Fruit fly (Drosophila melanogaster) whole organism, embryonic: ENCODE results near the gene CG3104.

Source experiments
- ATbp ChIP-seq: fragments of 200-800 bp; sonication (Bioruptor generic); optimal IDR thresholded peaks from 2 replicates; lab custom pipeline; 2017; ENCODE audit warnings: missing biosample characterization, mild to moderate bottlenecking, missing genetic modification characterization, missing genetic modification reagents
- C15 ChIP-seq: fragments of 200-800 bp; sonication (Bioruptor generic); IDR thresholded peaks from 3 replicates; pipeline ENCODE4 v1.3.6; 2022; ENCODE audit warnings: missing biosample characterization, missing genetic modification characterization
- CG11723 ChIP-seq: fragments of 200-800 bp; sonication (Bioruptor generic); optimal IDR thresholded peaks from 2 replicates; lab custom pipeline; 2017; ENCODE audit warnings: missing biosample characterization, mild to moderate bottlenecking, missing genetic modification characterization
- CG12155 ChIP-seq: fragments of 200-800 bp; sonication (Bioruptor generic); optimal IDR thresholded peaks from 3 replicates; lab custom pipeline; 2016; ENCODE audit warnings: missing biosample characterization, missing genetic modification characterization
- CG1233 ChIP-seq: fragments of 200-800 bp; sonication (Bioruptor generic); optimal IDR thresholded peaks from 4 replicates; lab custom pipeline; 2018; ENCODE audit warnings: missing biosample characterization, mild to moderate bottlenecking, missing genetic modification characterization
- CG12769 ChIP-seq: fragments of 200-800 bp; sonication (Bioruptor generic); optimal IDR thresholded peaks from 2 replicates; lab custom pipeline; 2019; ENCODE audit warnings: missing biosample characterization, mild to moderate bottlenecking, missing genetic modification characterization, moderate library complexity
- CG13123 ChIP-seq: fragments of 200-800 bp; sonication (Bioruptor generic); optimal IDR thresholded peaks from 2 replicates; lab custom pipeline; 2016; ENCODE audit warnings: missing biosample characterization, missing genetic modification characterization
- CG13287 ChIP-seq: fragments of 200-800 bp; sonication (Bioruptor generic); IDR thresholded peaks from 2 replicates; pipeline ENCODE4 v1.3.6; 2022; ENCODE audit warnings: missing biosample characterization, missing genetic modification characterization; ENCODE audit not compliant: partially characterized antibody
- CG13296 ChIP-seq: fragments of 200-800 bp; sonication (Bioruptor generic); optimal IDR thresholded peaks from 3 replicates; lab custom pipeline; 2018; ENCODE audit warnings: missing biosample characterization, mild to moderate bottlenecking, missing genetic modification characterization
- CG13775 ChIP-seq: fragments of 200-800 bp; sonication (Bioruptor generic); optimal IDR thresholded peaks from 3 replicates; lab custom pipeline; 2017; ENCODE audit warnings: missing biosample characterization, mild to moderate bottlenecking, missing genetic modification characterization
- CG13894 ChIP-seq: fragments of 200-800 bp; sonication (Bioruptor generic); optimal IDR thresholded peaks from 3 replicates; lab custom pipeline; 2018; ENCODE audit warnings: missing biosample characterization, mild to moderate bottlenecking, missing genetic modification characterization, moderate library complexity
- CG1529 ChIP-seq: fragments of 200-800 bp; sonication (Bioruptor generic); optimal IDR thresholded peaks from 3 replicates; lab custom pipeline; 2018; ENCODE audit warnings: missing biosample characterization, missing genetic modification characterization
- CG15601 ChIP-seq: fragments of 200-800 bp; sonication (Bioruptor generic); optimal IDR thresholded peaks from 3 replicates; lab custom pipeline; 2019; ENCODE audit warnings: missing biosample characterization, mild to moderate bottlenecking, missing genetic modification characterization, moderate library complexity
- CG17385 ChIP-seq: fragments of 200-800 bp; sonication (Bioruptor generic); optimal IDR thresholded peaks from 3 replicates; lab custom pipeline; 2018; ENCODE audit warnings: missing biosample characterization, mild to moderate bottlenecking, missing genetic modification characterization
- CG17568 ChIP-seq: fragments of 200-800 bp; sonication (Bioruptor generic); optimal IDR thresholded peaks from 2 replicates; lab custom pipeline; 2018; ENCODE audit warnings: missing biosample characterization, mild to moderate bottlenecking, missing genetic modification characterization, moderate library complexity
- CG18619 ChIP-seq: fragments of 200-800 bp; sonication (Bioruptor generic); optimal IDR thresholded peaks from 3 replicates; lab custom pipeline; 2017; ENCODE audit warnings: missing biosample characterization, mild to moderate bottlenecking, missing genetic modification characterization
- CG2202 ChIP-seq: fragments of 200-800 bp; sonication (Bioruptor generic); optimal IDR thresholded peaks from 2 replicates; lab custom pipeline; 2018; ENCODE audit warnings: missing biosample characterization, mild to moderate bottlenecking, missing genetic modification characterization
- CG30431 ChIP-seq: fragments of 200-800 bp; sonication (Bioruptor generic); optimal IDR thresholded peaks from 2 replicates; lab custom pipeline; 2017; ENCODE audit warnings: missing biosample characterization, missing genetic modification characterization
- CG33557 ChIP-seq: fragments of 200-800 bp; sonication (Bioruptor generic); optimal IDR thresholded peaks from 2 replicates; lab custom pipeline; 2019; ENCODE audit warnings: missing biosample characterization, mild to moderate bottlenecking, missing genetic modification characterization, moderate library complexity
- CG4707 ChIP-seq: fragments of 200-800 bp; sonication (Bioruptor generic); optimal IDR thresholded peaks from 2 replicates; lab custom pipeline; 2018; ENCODE audit warnings: missing biosample characterization, mild to moderate bottlenecking, missing genetic modification characterization, moderate library complexity
- CG5953 ChIP-seq: fragments of 200-800 bp; sonication (Bioruptor generic); IDR thresholded peaks from 2 replicates; pipeline ENCODE4 v1.3.6; 2022; ENCODE audit warnings: missing biosample characterization, missing genetic modification characterization
- CG7745 ChIP-seq: fragments of 200-800 bp; sonication (Bioruptor generic); optimal IDR thresholded peaks from 2 replicates; lab custom pipeline; 2018; ENCODE audit warnings: missing biosample characterization, mild to moderate bottlenecking, missing genetic modification characterization, moderate library complexity
- CG8290 ChIP-seq, 3 experiments: fragments of 200-800 bp; sonication (Bioruptor generic); optimal IDR thresholded peaks; 2 replicates each; lab custom pipeline; 2016 to 2019; ENCODE audit warnings: missing biosample characterization in 3 of 3, missing genetic modification characterization in 3 of 3, mild to moderate bottlenecking in 2 of 3, moderate library complexity in 1 of 3
- CG9609 ChIP-seq: fragments of 200-800 bp; sonication (Bioruptor generic); optimal IDR thresholded peaks from 3 replicates; lab custom pipeline; 2016; ENCODE audit warnings: missing biosample characterization, missing genetic modification characterization
- Fer1 ChIP-seq: fragments of 200-800 bp; sonication (Bioruptor generic); optimal IDR thresholded peaks from 2 replicates; lab custom pipeline; 2017; ENCODE audit warnings: missing biosample characterization, mild to moderate bottlenecking, missing genetic modification characterization
- Fer2 ChIP-seq: fragments of 200-800 bp; sonication (Bioruptor generic); optimal IDR thresholded peaks from 2 replicates; lab custom pipeline; 2018; ENCODE audit warnings: missing biosample characterization, mild to moderate bottlenecking, missing genetic modification characterization, moderate library complexity
- HmgZ ChIP-seq: fragments of 200-800 bp; sonication (Bioruptor generic); optimal IDR thresholded peaks from 2 replicates; lab custom pipeline; 2018; ENCODE audit warnings: missing biosample characterization, mild to moderate bottlenecking, missing genetic modification characterization
- Hmr ChIP-seq: fragments of 200-800 bp; sonication (Bioruptor generic); optimal IDR thresholded peaks from 3 replicates; lab custom pipeline; 2017; ENCODE audit warnings: mild to moderate bottlenecking, missing biosample characterization, missing genetic modification reagents, missing genetic modification characterization
- Hr3 ChIP-seq: fragments of 200-800 bp; sonication (Bioruptor generic); optimal IDR thresholded peaks from 3 replicates; lab custom pipeline; 2016; ENCODE audit warnings: missing biosample characterization, missing genetic modification characterization
- Lhr ChIP-seq: fragments of 200-800 bp; sonication (Bioruptor generic); optimal IDR thresholded peaks from 3 replicates; lab custom pipeline; 2017; ENCODE audit warnings: mild to moderate bottlenecking, missing biosample characterization, missing genetic modification reagents, missing genetic modification characterization
- al ChIP-seq: fragments of 200-800 bp; sonication (Bioruptor generic); IDR thresholded peaks from 2 replicates; pipeline ENCODE4 v1.3.6; 2022; ENCODE audit warnings: missing biosample characterization, missing genetic modification characterization
- amos ChIP-seq: fragments of 200-800 bp; sonication (Bioruptor generic); IDR thresholded peaks from 2 replicates; pipeline ENCODE4 v1.3.6; 2022; ENCODE audit warnings: missing biosample characterization, missing genetic modification characterization; ENCODE audit not compliant: partially characterized antibody
- ato ChIP-seq: fragments of 200-800 bp; sonication (Bioruptor generic); IDR thresholded peaks from 2 replicates; pipeline ENCODE4 v1.3.6; 2022; ENCODE audit warnings: missing biosample characterization, missing genetic modification characterization; ENCODE audit not compliant: partially characterized antibody
- bbx ChIP-seq: fragments of 200-800 bp; sonication (Bioruptor generic); IDR thresholded peaks from 2 replicates; pipeline ENCODE4 v1.3.6; 2022; ENCODE audit warnings: missing biosample characterization, missing genetic modification characterization; ENCODE audit not compliant: partially characterized antibody
- btn ChIP-seq: fragments of 200-800 bp; sonication (Bioruptor generic); optimal IDR thresholded peaks from 2 replicates; lab custom pipeline; 2016; ENCODE audit warnings: missing biosample characterization, missing genetic modification characterization
- fd3F ChIP-seq: fragments of 200-800 bp; sonication (Bioruptor generic); optimal IDR thresholded peaks from 2 replicates; lab custom pipeline; 2018; ENCODE audit warnings: missing biosample characterization, mild to moderate bottlenecking, missing genetic modification characterization, moderate library complexity
- gcm ChIP-seq: fragments of 200-800 bp; sonication (Bioruptor generic); optimal IDR thresholded peaks from 2 replicates; lab custom pipeline; 2019; ENCODE audit warnings: missing biosample characterization, mild to moderate bottlenecking, missing genetic modification characterization, moderate library complexity
- pfk ChIP-seq: fragments of 200-800 bp; sonication (Bioruptor generic); optimal IDR thresholded peaks from 2 replicates; lab custom pipeline; 2018; ENCODE audit warnings: missing biosample characterization, mild to moderate bottlenecking, missing genetic modification characterization, moderate library complexity
- prd ChIP-seq, 3 experiments: fragments of >200 bp in 2 of 3; fragments of 200-800 bp in 1 of 3; sonication (Bioruptor generic) in 1 of 3; optimal IDR thresholded peaks in 2 of 3; IDR thresholded peaks in 1 of 3; 2 replicates in 2 of 3; 3 replicates in 1 of 3; pipeline versions ENCODE4 v1.3.6 to Lab custom; 2017 to 2022; ENCODE audit warnings: missing biosample characterization in 1 of 3, missing genetic modification characterization in 1 of 3
- salm ChIP-seq: fragments of 200-800 bp; sonication (Bioruptor generic); optimal IDR thresholded peaks from 2 replicates; lab custom pipeline; 2018; ENCODE audit warnings: missing biosample characterization, mild to moderate bottlenecking, missing genetic modification characterization
- sens-2 ChIP-seq: fragments of 200-800 bp; sonication (Bioruptor generic); IDR thresholded peaks from 2 replicates; pipeline ENCODE4 v1.3.6; 2022; ENCODE audit warnings: missing biosample characterization, missing genetic modification characterization
- so ChIP-seq: fragments of 200-800 bp; sonication (Bioruptor generic); IDR thresholded peaks from 3 replicates; pipeline ENCODE4 v1.3.6; 2022; ENCODE audit warnings: missing biosample characterization, missing genetic modification characterization
- sqz ChIP-seq: fragments of 200-800 bp; sonication (Bioruptor generic); optimal IDR thresholded peaks from 3 replicates; lab custom pipeline; 2018; ENCODE audit warnings: missing biosample characterization, mild to moderate bottlenecking, missing genetic modification characterization
- trh ChIP-seq: fragments of 200-800 bp; sonication (Bioruptor generic); optimal IDR thresholded peaks from 2 replicates; lab custom pipeline; 2016; ENCODE audit warnings: missing biosample characterization, missing genetic modification characterization
- zfh1 ChIP-seq: fragments of 200-800 bp; sonication (Bioruptor generic); IDR thresholded peaks from 3 replicates; pipeline ENCODE4 v1.3.6; 2022; ENCODE audit warnings: missing biosample characterization, missing genetic modification characterization
- zfh2 ChIP-seq: fragments of 200-800 bp; sonication (Bioruptor generic); optimal IDR thresholded peaks from 2 replicates; lab custom pipeline; 2016; ENCODE audit warnings: missing biosample characterization, missing genetic modification characterization

CG3104 gene

DNA sequence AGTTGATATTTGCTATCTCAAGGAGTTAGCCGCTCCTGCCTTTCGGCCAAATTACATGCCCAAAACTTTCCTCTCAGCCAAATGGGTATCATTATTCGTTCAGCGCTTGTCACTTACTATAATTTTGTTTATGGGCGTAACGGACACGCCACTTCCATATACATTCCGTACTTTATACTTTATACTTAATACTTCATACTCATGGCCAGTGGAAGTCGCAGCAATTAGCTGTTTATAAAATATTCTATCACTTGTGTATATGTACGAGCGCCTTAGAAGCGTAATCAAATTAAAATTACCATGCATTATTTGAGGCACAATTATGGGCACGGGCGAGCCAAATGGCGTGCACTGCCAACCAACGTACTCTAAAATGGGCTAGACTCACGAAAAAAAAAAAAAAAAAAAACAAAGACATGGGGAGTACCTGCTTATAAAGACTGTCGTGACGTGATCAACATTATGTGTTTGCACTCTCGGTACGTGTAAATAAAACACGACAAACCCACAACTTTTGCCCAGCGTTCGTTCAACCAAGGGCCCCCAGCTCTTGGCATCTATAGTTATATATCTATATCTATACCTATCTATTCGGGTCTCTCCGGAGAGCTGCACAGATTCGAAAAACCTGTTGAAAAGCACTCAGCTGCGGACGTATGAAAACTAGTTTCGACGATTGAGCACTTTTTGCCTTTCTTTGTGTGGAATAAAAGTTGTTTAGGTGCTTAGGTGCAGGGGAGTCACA, 5.7 kb upstream of the CG3104 start (continued):
- peak; percentile 7 for TF ChIP-seq CG17385
- peak; percentile 24 for TF ChIP-seq Fer1 (GFP tag; lab: Kevin White, UChicago)
- no peak for TF ChIP-seq CG13287 (GFP tag; lab: Robert Waterston, UW)
- TF ChIP-seq zfh2 = no peak
- TF ChIP-seq pfk (GFP tag; lab: Kevin White, UChicago) = peak; percentile 22
- no peak for TF ChIP-seq CG18619
- no peak for TF ChIP-seq CG2202 (tag; lab: Kevin White, UChicago)
- TF ChIP-seq ato (GFP tag; lab: Robert Waterston, UW) = no peak
- TF ChIP-seq CG15601 (tag; lab: Kevin White, UChicago) = peak; percentile 47
- TF ChIP-seq al = no peak
- no peak for TF ChIP-seq CG5953 (GFP tag; lab: Robert Waterston, UW)
- peak; percentile 31 for TF ChIP-seq CG11723 (GFP tag; lab: Kevin White, UChicago)
- TF ChIP-seq amos (GFP tag; lab: Robert Waterston, UW) = no peak
- TF ChIP-seq prd (optimal IDR thresholded peaks at IDR 0.05; lab: Kevin White, UChicago) = no peak
- no peak for TF ChIP-seq prd (GFP tag; IDR thresholded peaks at IDR 0.05; lab: Robert Waterston, UW)
- TF ChIP-seq CG9609 = no peak
- TF ChIP-seq salm = peak; percentile 12
- TF ChIP-seq CG4707 (GFP tag; lab: Kevin White, UChicago) = peak; percentile 43
- TF ChIP-seq Hmr (GFP tag; lab: Kevin White, UChicago) = peak; percentile 23
- no peak for TF ChIP-seq Fer2 (tag; lab: Kevin White, UChicago)
- TF ChIP-seq CG13296 (GFP tag; lab: Kevin White, UChicago) = peak; percentile 35
- 0 out of 3 replicates have a peak, but pooled peaks have one; percentile 13 for TF ChIP-seq so (GFP tag; lab: Robert Waterston, UW)
- 0 out of 2 replicates have a peak, but pooled peaks have one; percentile 4 for TF ChIP-seq sens-2 (GFP tag; lab: Robert Waterston, UW)
- TF ChIP-seq fd3F = no peak
- TF ChIP-seq CG7745 = peak; percentile 46
- no peak for TF ChIP-seq btn (GFP tag; lab: Kevin White, UChicago)
- TF ChIP-seq CG13894 (tag; lab: Kevin White, UChicago) = peak; percentile 99
- TF ChIP-seq CG12155 (GFP tag; lab: Kevin White, UChicago) = no peak
- TF ChIP-seq ATbp (GFP tag; lab: Kevin White, UChicago) = peak; percentile 37
- TF ChIP-seq CG30431 (GFP tag; lab: Kevin White, UChicago) = no peak
- TF ChIP-seq Lhr (GFP tag; lab: Kevin White, UChicago) = no peak
- peak; percentile 15 for TF ChIP-seq CG33557 (GFP tag; lab: Kevin White, UChicago)
- no peak for TF ChIP-seq CG1233 (GFP tag; lab: Kevin White, UChicago)
- no peak for TF ChIP-seq CG13775 (GFP tag; lab: Kevin White, UChicago)
- peak; percentile 2 for TF ChIP-seq CG17568 (GFP tag; lab: Kevin White, UChicago)
- no peak for TF ChIP-seq C15 (GFP tag; lab: Robert Waterston, UW)
- no peak for TF ChIP-seq Hr3 (GFP tag; lab: Kevin White, UChicago)
- no peak for TF ChIP-seq trh (GFP tag; lab: Kevin White, UChicago)
- 0 out of 3 replicates have a peak, but pooled peaks have one; percentile 15 for TF ChIP-seq zfh1 (GFP tag; lab: Robert Waterston, UW)
- TF ChIP-seq HmgZ (tag; lab: Kevin White, UChicago) = peak; percentile 21
- TF ChIP-seq CG13123 (GFP tag; lab: Kevin White, UChicago) = no peak
- TF ChIP-seq gcm (GFP tag; lab: Kevin White, UChicago) = peak; percentile 29
- TF ChIP-seq bbx (GFP tag; lab: Robert Waterston, UW) = 0 out of 2 replicates have a peak, but pooled peaks have one; percentile 34
- TF ChIP-seq CG8290 (GFP tag; optimal IDR thresholded peaks at IDR 0.05; lab: Kevin White, UChicago) = peak; percentile 49
- TF ChIP-seq CG8290 (tag; optimal IDR thresholded peaks at IDR 0.05; lab: Kevin White, UChicago) = peak; percentile 7 to 9
- TF ChIP-seq sqz (GFP tag; lab: Kevin White, UChicago) = peak; percentile 74
- no peak for TF ChIP-seq CG1529 (GFP tag; lab: Kevin White, UChicago)
- TF ChIP-seq CG12769 (tag; lab: Kevin White, UChicago) = peak; percentile 45
